Fruit fly (Drosophila melanogaster): ENCODE measurements around the gene CG14052.

DNA sequence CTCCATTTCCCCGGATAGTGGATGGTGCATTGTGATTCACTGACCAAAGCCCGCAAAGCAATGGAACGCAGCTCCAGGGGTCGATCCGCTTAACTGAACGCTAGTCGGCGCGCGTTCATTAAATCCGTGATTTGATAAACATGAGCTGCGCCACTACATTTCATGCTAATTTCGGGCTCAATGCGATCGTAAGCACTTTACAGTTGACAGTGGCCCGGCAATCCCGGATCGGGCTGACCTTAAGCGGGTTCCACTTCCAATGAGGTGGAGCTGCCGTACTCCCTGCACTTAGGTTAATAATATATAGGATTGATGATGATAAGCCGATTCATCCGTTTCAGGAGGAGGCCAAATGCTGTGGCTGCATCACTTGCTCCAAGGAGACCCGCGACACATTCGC, 19.8 kb upstream of the CG14052 start, which contains the start of gene FarO:
- TF ChIP-seq CG8478 (optimal IDR thresholded peaks at IDR 0.05), result no peak
- no peak for TF ChIP-seq CTCF (optimal IDR thresholded peaks at IDR 0.05)

Data from S2 (cell line).